Fruit fly (Drosophila melanogaster) whole organism, wandering third instar larva: ENCODE measurements around the gene CG11670.

Experiments used
- Hr78 ChIP-seq: fragments of >200 bp; optimal IDR thresholded peaks from 2 replicates; lab custom pipeline; 2017; ENCODE audit warnings: missing biosample characterization, missing genetic modification characterization
- OdsH ChIP-seq: fragments of 200-800 bp; sonication (Bioruptor generic); optimal IDR thresholded peaks from 2 replicates; lab custom pipeline; 2016; ENCODE audit warnings: missing biosample characterization, mild to moderate bottlenecking, missing genetic modification characterization

dm6 chr3R:13038075-13038474, 3.8 kb upstream of the CG11670 start, which contains the start of gene CG11668:
- TF ChIP-seq Hr78 (no peak), OdsH (no peak)
